Fruit fly (Drosophila melanogaster) whole organism, embryonic: Measurements from ENCODE around the gene Cyt-c-p.

Experiments
- Bteb2 ChIP-seq: fragments of 200-800 bp; sonication (Bioruptor generic); optimal IDR thresholded peaks from 2 replicates; lab custom pipeline; 2016; ENCODE audit warnings: missing biosample characterization, missing genetic modification characterization
- CG10959 ChIP-seq: fragments of 200-800 bp; sonication (Bioruptor generic); IDR thresholded peaks from 2 replicates; pipeline ENCODE4 v1.3.6; 2022; ENCODE audit warnings: missing biosample characterization, missing genetic modification characterization
- CG13624 ChIP-seq: fragments of 200-800 bp; sonication (Bioruptor generic); optimal IDR thresholded peaks from 2 replicates; lab custom pipeline; 2016; ENCODE audit warnings: missing biosample characterization, missing genetic modification characterization
- CG1602 ChIP-seq: fragments of 200-800 bp; sonication (Bioruptor generic); optimal IDR thresholded peaks from 3 replicates; lab custom pipeline; 2016; ENCODE audit warnings: missing biosample characterization, missing genetic modification characterization
- CG17328 ChIP-seq: fragments of 200-800 bp; sonication (Bioruptor generic); IDR thresholded peaks from 2 replicates; pipeline ENCODE4 v1.3.6; 2022; ENCODE audit warnings: missing biosample characterization, missing genetic modification characterization
- CG17802 ChIP-seq: fragments of 200-800 bp; sonication (Bioruptor generic); optimal IDR thresholded peaks from 2 replicates; lab custom pipeline; 2018; ENCODE audit warnings: missing biosample characterization, mild to moderate bottlenecking, missing genetic modification characterization, moderate library complexity
- CG2678 ChIP-seq: fragments of 200-800 bp; sonication (Bioruptor generic); optimal IDR thresholded peaks from 3 replicates; lab custom pipeline; 2019; ENCODE audit warnings: missing biosample characterization, mild to moderate bottlenecking, missing genetic modification characterization, moderate library complexity
- CG32532 ChIP-seq: fragments of 200-800 bp; sonication (Bioruptor generic); IDR thresholded peaks from 2 replicates; pipeline ENCODE4 v1.3.6; 2022; ENCODE audit warnings: missing biosample characterization, missing genetic modification characterization
- CG3995 ChIP-seq: fragments of 200-800 bp; sonication (Bioruptor generic); optimal IDR thresholded peaks from 3 replicates; lab custom pipeline; 2016; ENCODE audit warnings: missing biosample characterization, missing genetic modification characterization
- CG43689 ChIP-seq: fragments of 200-800 bp; sonication (Bioruptor generic); IDR thresholded peaks from 2 replicates; pipeline ENCODE4 v1.3.6; 2022; ENCODE audit warnings: missing biosample characterization, missing genetic modification characterization
- CG4820 ChIP-seq: fragments of 200-800 bp; sonication (Bioruptor generic); optimal IDR thresholded peaks from 3 replicates; lab custom pipeline; 2016; ENCODE audit warnings: missing biosample characterization, missing genetic modification characterization
- CG5245 ChIP-seq: fragments of 200-800 bp; sonication (Bioruptor generic); optimal IDR thresholded peaks from 3 replicates; lab custom pipeline; 2016; ENCODE audit warnings: missing biosample characterization, missing genetic modification characterization
- CG6272 ChIP-seq: fragments of 200-800 bp; sonication (Bioruptor generic); IDR thresholded peaks from 2 replicates; pipeline ENCODE4 v1.3.6; 2022; ENCODE audit warnings: missing biosample characterization, missing genetic modification characterization
- CG6854 ChIP-seq: fragments of 200-800 bp; sonication (Bioruptor generic); optimal IDR thresholded peaks from 3 replicates; lab custom pipeline; 2017; ENCODE audit warnings: missing biosample characterization, mild to moderate bottlenecking, missing genetic modification characterization
- CG7556 ChIP-seq: fragments of 200-800 bp; sonication (Bioruptor generic); optimal IDR thresholded peaks from 2 replicates; lab custom pipeline; 2017; ENCODE audit warnings: missing biosample characterization, mild to moderate bottlenecking, missing genetic modification characterization
- CG8281 ChIP-seq: fragments of 200-800 bp; sonication (Bioruptor generic); optimal IDR thresholded peaks from 2 replicates; lab custom pipeline; 2018; ENCODE audit warnings: missing biosample characterization, mild to moderate bottlenecking, missing genetic modification characterization, moderate library complexity
- CG9876 ChIP-seq: fragments of 200-800 bp; sonication (Bioruptor generic); optimal IDR thresholded peaks from 2 replicates; lab custom pipeline; 2016; ENCODE audit warnings: missing biosample characterization, missing genetic modification characterization
- Chrac-16 ChIP-seq: fragments of 200-800 bp; sonication (Bioruptor generic); optimal IDR thresholded peaks from 3 replicates; lab custom pipeline; 2016; ENCODE audit warnings: missing biosample characterization, missing genetic modification characterization
- D ChIP-seq, 2 experiments: fragments of 200-800 bp in 1 of 2; fragments of >200 bp in 1 of 2; sonication (Bioruptor generic) in 1 of 2; optimal IDR thresholded peaks; 2 replicates in 1 of 2; 3 replicates in 1 of 2; lab custom pipeline; 2017; ENCODE audit warnings: mild to moderate bottlenecking in 1 of 2, missing biosample characterization in 1 of 2, missing genetic modification characterization in 1 of 2, missing genetic modification reagents in 1 of 2
- D19B ChIP-seq: fragments of 200-800 bp; sonication (Bioruptor generic); optimal IDR thresholded peaks from 2 replicates; lab custom pipeline; 2017; ENCODE audit warnings: missing biosample characterization, mild to moderate bottlenecking, missing genetic modification characterization
- Deaf1 ChIP-seq: fragments of 200-800 bp; optimal IDR thresholded peaks from 3 replicates; lab custom pipeline; 2019; ENCODE audit warnings: missing biosample characterization, mild to moderate bottlenecking, missing genetic modification characterization, moderate library complexity
- HmgD ChIP-seq: fragments of 200-800 bp; sonication (Bioruptor generic); optimal IDR thresholded peaks from 3 replicates; lab custom pipeline; 2016; ENCODE audit warnings: missing biosample characterization, missing genetic modification characterization
- MBD-R2 ChIP-seq: fragments of 200-800 bp; sonication (Bioruptor generic); IDR thresholded peaks from 2 replicates; pipeline ENCODE4 v1.3.6; 2022; ENCODE audit warnings: missing biosample characterization, missing genetic modification characterization
- Meics ChIP-seq: fragments of 200-800 bp; sonication (Bioruptor generic); optimal IDR thresholded peaks from 2 replicates; lab custom pipeline; 2017; ENCODE audit warnings: missing biosample characterization, mild to moderate bottlenecking, missing genetic modification characterization
- NC2α ChIP-seq: fragments of 200-800 bp; sonication (Bioruptor generic); optimal IDR thresholded peaks from 2 replicates; lab custom pipeline; 2016; ENCODE audit warnings: missing biosample characterization, missing genetic modification characterization
- Six4 ChIP-seq: fragments of 200-800 bp; sonication (Bioruptor generic); optimal IDR thresholded peaks from 2 replicates; lab custom pipeline; 2016; ENCODE audit warnings: missing biosample characterization, missing genetic modification characterization
- Stat92E ChIP-seq, 3 experiments: fragments of >200 bp in 2 of 3; fragments of 200-800 bp in 1 of 3; sonication (Bioruptor generic) in 1 of 3; optimal IDR thresholded peaks; 2 replicates each; lab custom pipeline; 2017 to 2019; ENCODE audit warnings: missing biosample characterization in 3 of 3, missing genetic modification characterization in 3 of 3, mild to moderate bottlenecking in 1 of 3, moderate library complexity in 1 of 3
- Xrp1 ChIP-seq: fragments of 200-800 bp; sonication (Bioruptor generic); IDR thresholded peaks from 2 replicates; pipeline ENCODE4 v1.3.6; 2022; ENCODE audit warnings: missing biosample characterization, missing genetic modification characterization
- ase ChIP-seq: fragments of 200-800 bp; sonication (Bioruptor generic); IDR thresholded peaks from 3 replicates; pipeline ENCODE4 v1.3.6; 2022; ENCODE audit warnings: missing biosample characterization, missing genetic modification characterization
- bcd ChIP-seq: fragments of 200-800 bp; sonication (Bioruptor generic); optimal IDR thresholded peaks from 2 replicates; lab custom pipeline; 2017; ENCODE audit warnings: missing biosample characterization, mild to moderate bottlenecking, missing genetic modification characterization
- croc ChIP-seq: fragments of 200-800 bp; sonication (Bioruptor generic); conservative IDR thresholded peaks from 3 replicates; pipeline ENCODE4 v1.3.6; 2022; ENCODE audit warnings: missing biosample characterization, missing genetic modification characterization
- dati ChIP-seq: fragments of 200-800 bp; sonication (Bioruptor generic); IDR thresholded peaks from 2 replicates; pipeline ENCODE4 v1.3.6; 2022; ENCODE audit warnings: missing biosample characterization, missing genetic modification characterization
- disco-r ChIP-seq: fragments of 200-800 bp; sonication (Bioruptor generic); optimal IDR thresholded peaks from 2 replicates; lab custom pipeline; 2016; ENCODE audit warnings: missing biosample characterization, missing genetic modification characterization
- emc ChIP-seq: fragments of 200-800 bp; sonication (Bioruptor generic); optimal IDR thresholded peaks from 2 replicates; lab custom pipeline; 2016; ENCODE audit warnings: missing biosample characterization, missing genetic modification characterization
- gsb-n ChIP-seq: fragments of 200-800 bp; sonication (Bioruptor generic); optimal IDR thresholded peaks from 3 replicates; lab custom pipeline; 2018; ENCODE audit warnings: missing biosample characterization, mild to moderate bottlenecking, missing genetic modification characterization
- h ChIP-seq: fragments of >200 bp; optimal IDR thresholded peaks from 2 replicates; lab custom pipeline; 2017
- hkb ChIP-seq, 2 experiments: fragments of 200-800 bp in 1 of 2; fragments of >200 bp in 1 of 2; sonication (Bioruptor generic) in 1 of 2; IDR thresholded peaks in 1 of 2; optimal IDR thresholded peaks in 1 of 2; 2 replicates each; pipeline versions ENCODE4 v1.3.6 to Lab custom; 2017 to 2022; ENCODE audit warnings: missing biosample characterization in 1 of 2, missing genetic modification characterization in 1 of 2
- kni ChIP-seq: fragments of 200-800 bp; sonication (Bioruptor generic); optimal IDR thresholded peaks from 3 replicates; lab custom pipeline; 2017; ENCODE audit warnings: mild to moderate bottlenecking, missing biosample characterization, missing genetic modification reagents, missing genetic modification characterization
- mirr ChIP-seq: fragments of 200-800 bp; sonication (Bioruptor generic); optimal IDR thresholded peaks from 3 replicates; lab custom pipeline; 2018; ENCODE audit warnings: missing biosample characterization, mild to moderate bottlenecking, missing genetic modification characterization
- org-1 ChIP-seq: fragments of 200-800 bp; sonication (Bioruptor generic); optimal IDR thresholded peaks from 2 replicates; lab custom pipeline; 2017; ENCODE audit warnings: missing biosample characterization, missing genetic modification characterization
- phol ChIP-seq: fragments of 200-800 bp; sonication (Bioruptor generic); optimal IDR thresholded peaks from 3 replicates; lab custom pipeline; 2018; ENCODE audit warnings: missing biosample characterization, mild to moderate bottlenecking, missing genetic modification characterization, moderate library complexity
- ro ChIP-seq: fragments of 200-800 bp; sonication (Bioruptor generic); IDR thresholded peaks from 2 replicates; pipeline ENCODE4 v1.3.6; 2022; ENCODE audit warnings: missing biosample characterization, missing genetic modification characterization
- sna ChIP-seq: fragments of 200-800 bp; sonication (Bioruptor generic); IDR thresholded peaks from 2 replicates; pipeline ENCODE4 v1.3.6; 2022; ENCODE audit warnings: missing biosample characterization, missing genetic modification characterization; ENCODE audit not compliant: partially characterized antibody

Gene Cyt-c-p

dm6 chr2L:16709693-16710092 lies 10.0 kb upstream of the Cyt-c-p start (continued):
- TF ChIP-seq CG7556 (GFP tag; lab: Kevin White, UChicago) (peak; percentile 74), CG17328 (GFP tag; lab: Robert Waterston, UW) (peak; percentile 88), CG9876 (GFP tag; lab: Kevin White, UChicago) (no peak), phol (tag; lab: Kevin White, UChicago) (no peak), Deaf1 (tag; lab: Kevin White, UChicago) (peak; percentile 59), Xrp1 (no peak), kni (no peak), NC2α (GFP tag; lab: Kevin White, UChicago) (no peak), Meics (GFP tag; lab: Kevin White, UChicago) (no peak), CG32532 (no peak), emc (GFP tag; lab: Kevin White, UChicago) (no peak), gsb-n (peak; percentile 62), CG5245 (GFP tag; lab: Kevin White, UChicago) (peak; percentile 21), CG17802 (tag; lab: Kevin White, UChicago) (no peak), h (lab: Kevin White, UChicago) (no peak), Bteb2 (GFP tag; lab: Kevin White, UChicago) (peak; percentile 27), dati (GFP tag; lab: Robert Waterston, UW) (no peak), CG1602 (GFP tag; lab: Kevin White, UChicago) (peak; percentile 51), Six4 (no peak), Stat92E (GFP tag; optimal IDR thresholded peaks at IDR 0.05; lab: Kevin White, UChicago) (no peak), mirr (GFP tag; lab: Kevin White, UChicago) (no peak), HmgD (no peak), croc (GFP tag; lab: Robert Waterston, UW) (no peak), D (optimal IDR thresholded peaks at IDR 0.05; lab: Kevin White, UChicago) (no peak), D (GFP tag; optimal IDR thresholded peaks at IDR 0.05; lab: Kevin White, UChicago) (no peak), CG13624 (GFP tag; lab: Kevin White, UChicago) (no peak), CG4820 (GFP tag; lab: Kevin White, UChicago) (peak; percentile 55), ro (no peak), ase (no peak), CG10959 (GFP tag; lab: Robert Waterston, UW) (peak; percentile 9; the same call in 1 of the 2 replicates), D19B (no peak), CG6854 (GFP tag; lab: Kevin White, UChicago) (no peak), CG3995 (no peak), Chrac-16 (GFP tag; lab: Kevin White, UChicago) (peak; percentile 56), org-1 (GFP tag; lab: Kevin White, UChicago) (peak; percentile 67), sna (no peak), disco-r (no peak), MBD-R2 (GFP tag; lab: Robert Waterston, UW) (peak; percentile 33; the same call in 1 of the 2 replicates), CG43689 (GFP tag; lab: Robert Waterston, UW) (peak; percentile 67; the same call in 1 of the 2 replicates), CG2678 (tag; lab: Kevin White, UChicago) (no peak), bcd (GFP tag; lab: Kevin White, UChicago) (no peak), hkb (optimal IDR thresholded peaks at IDR 0.05; lab: Kevin White, UChicago) (no peak), hkb (GFP tag; IDR thresholded peaks at IDR 0.05; lab: Robert Waterston, UW) (peak; percentile 88), CG8281 (no peak), CG6272 (GFP tag; lab: Robert Waterston, UW) (no peak)
- TF ChIP-seq, all 482 proteins: peak for 181
